Worm (Caenorhabditis elegans): ENCODE measurements around the gene pigc-1.

DNA sequence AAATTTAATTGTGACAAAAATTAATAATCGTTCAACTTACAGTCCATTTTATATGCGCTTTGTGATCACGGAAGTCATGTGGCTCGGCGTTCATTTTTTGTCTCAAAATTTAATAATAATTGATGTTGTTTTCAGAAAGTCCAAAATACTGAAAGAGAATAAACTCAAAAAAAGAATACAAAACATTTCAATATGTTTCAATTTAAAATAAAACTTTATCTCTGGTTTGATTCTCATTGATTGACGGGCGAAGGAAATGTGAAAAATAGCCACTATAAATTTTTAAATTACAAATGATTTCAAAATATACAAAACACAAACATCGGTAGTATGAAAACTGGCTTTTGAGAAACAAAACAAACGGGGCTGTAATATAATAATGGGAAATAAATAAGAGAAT lies 3.7 kb downstream of the pigc-1 start, which contains the start of gene T20D3.6:
- TF ChIP-seq ceh-13 (GFP tag; optimal IDR thresholded peaks at IDR 0.05) (no peak), ama-1 (optimal IDR thresholded peaks at IDR 0.05) (no peak), hmg-4 (GFP tag; optimal IDR thresholded peaks at IDR 0.05) (no peak), sea-1 (GFP tag; conservative IDR thresholded peaks at IDR 0.05) (no peak), tbx-11 (GFP tag; IDR thresholded peaks at IDR 0.05) (no peak), flt-1 (GFP tag; IDR thresholded peaks at IDR 0.05) (no peak), ceh-36 (tag; optimal IDR thresholded peaks at IDR 0.05) (no peak), pes-1 (GFP tag; IDR thresholded peaks at IDR 0.05) (no peak), tbx-37 (GFP tag; conservative IDR thresholded peaks at IDR 0.05) (no peak), F13C5.2 (tag; optimal IDR thresholded peaks at IDR 0.05) (no peak), ets-7 (tag; optimal IDR thresholded peaks at IDR 0.05) (no peak), hnd-1 (tag; optimal IDR thresholded peaks at IDR 0.05) (no peak), tra-4 (tag; optimal IDR thresholded peaks at IDR 0.05) (no peak)
